Fruit fly (Drosophila melanogaster): Measurements from ENCODE around the gene AnxB11.
A peak's percentile ranks its signal among the peaks of the same experiment; 100 is the strongest.

Gene AnxB11

DNA sequence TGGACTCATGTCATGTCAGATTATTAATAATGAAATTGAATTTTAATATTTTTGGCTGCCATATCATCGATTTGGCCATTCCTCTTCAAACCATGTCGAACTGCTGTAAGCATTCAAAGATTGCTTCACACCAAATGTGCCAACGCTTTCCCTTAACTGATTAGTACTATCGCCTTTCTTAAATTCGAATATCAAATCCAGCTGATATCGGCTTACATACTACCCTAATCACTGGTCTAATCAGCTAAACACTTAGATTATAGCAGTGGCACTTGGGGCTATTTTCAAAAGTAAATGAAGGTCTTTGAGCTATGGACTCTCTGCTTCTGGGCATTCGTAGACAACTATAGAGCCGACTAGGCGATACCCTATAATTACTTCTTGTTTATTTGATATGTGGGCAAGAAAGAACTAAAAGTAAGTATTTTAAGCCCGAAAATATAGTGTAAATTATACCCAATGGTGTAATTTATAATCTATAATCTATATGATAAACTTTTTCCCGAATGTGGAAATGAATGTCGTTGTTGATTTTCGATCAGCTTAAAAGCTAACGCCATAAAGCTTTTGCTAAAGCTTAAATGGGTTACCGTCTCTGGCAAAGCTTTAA is 18.1 kb downstream of the AnxB11 start (continued):
- TF ChIP-seq Camta (GFP tag; optimal IDR thresholded peaks at IDR 0.05): peak; percentile 56
- TF ChIP-seq Dbx (GFP tag; IDR thresholded peaks at IDR 0.05): peak; percentile 71; the same call in 2 of the 3 replicates
- TF ChIP-seq CG3407 (GFP tag; optimal IDR thresholded peaks at IDR 0.05): peak; percentile 38
- TF ChIP-seq zf30C (GFP tag; optimal IDR thresholded peaks at IDR 0.05): no peak
- TF ChIP-seq Opbp (GFP tag; IDR thresholded peaks at IDR 0.05; ENCODE audit: partially characterized antibody): no peak
- no peak for TF ChIP-seq sqz (GFP tag; optimal IDR thresholded peaks at IDR 0.05)
- peak; percentile 63 for TF ChIP-seq CG12104 (GFP tag; optimal IDR thresholded peaks at IDR 0.05)
- TF ChIP-seq CG11456 (GFP tag; IDR thresholded peaks at IDR 0.05): peak; percentile 76
- peak; percentile 83 for TF ChIP-seq CG7556 (GFP tag; optimal IDR thresholded peaks at IDR 0.05)
- TF ChIP-seq lola (GFP tag; optimal IDR thresholded peaks at IDR 0.05): no peak
- TF ChIP-seq ham (GFP tag; IDR thresholded peaks at IDR 0.05): no peak
- no peak for TF ChIP-seq hbn (GFP tag; IDR thresholded peaks at IDR 0.05; ENCODE audit: partially characterized antibody)
- TF ChIP-seq slp2 (GFP tag; optimal IDR thresholded peaks at IDR 0.05): peak; percentile 23
- TF ChIP-seq nerfin-1 (tag; optimal IDR thresholded peaks at IDR 0.05): peak; percentile 38
- peak; percentile 88 for TF ChIP-seq Sox102F (GFP tag; optimal IDR thresholded peaks at IDR 0.05)
- no peak for TF ChIP-seq CG11504 (tag; optimal IDR thresholded peaks at IDR 0.05)
- TF ChIP-seq CG6272 (GFP tag; IDR thresholded peaks at IDR 0.05): peak; percentile 60; the same call in 1 of the 2 replicates
- TF ChIP-seq NC2α (GFP tag; optimal IDR thresholded peaks at IDR 0.05): no peak
- TF ChIP-seq ATbp (GFP tag; optimal IDR thresholded peaks at IDR 0.05): peak; percentile 75
- peak; percentile 63 for TF ChIP-seq Abd-B (GFP tag; optimal IDR thresholded peaks at IDR 0.05)
- TF ChIP-seq CG32767 (GFP tag; IDR thresholded peaks at IDR 0.05): peak; percentile 76
- TF ChIP-seq Blimp-1 (GFP tag; optimal IDR thresholded peaks at IDR 0.05): no peak
- peak; percentile 85 for TF ChIP-seq Fer1 (GFP tag; optimal IDR thresholded peaks at IDR 0.05)
- TF ChIP-seq wek (GFP tag; optimal IDR thresholded peaks at IDR 0.05): no peak
- no peak for TF ChIP-seq tap (tag; optimal IDR thresholded peaks at IDR 0.05)
- no peak for TF ChIP-seq fru (optimal IDR thresholded peaks at IDR 0.05)
- peak; percentile 65 for TF ChIP-seq CG43689 (GFP tag; IDR thresholded peaks at IDR 0.05)
- peak; percentile 90 for TF ChIP-seq CG7839 (tag; optimal IDR thresholded peaks at IDR 0.05)
- no peak for TF ChIP-seq Sox100B (GFP tag; optimal IDR thresholded peaks at IDR 0.05)
- TF ChIP-seq B-H1 (GFP tag; IDR thresholded peaks at IDR 0.05): peak; percentile 64; the same call in 2 of the 3 replicates
- peak; percentile 67 for TF ChIP-seq org-1 (GFP tag; optimal IDR thresholded peaks at IDR 0.05)
- no peak for TF ChIP-seq dan (GFP tag; IDR thresholded peaks at IDR 0.05)
- no peak for TF ChIP-seq pfk (GFP tag; optimal IDR thresholded peaks at IDR 0.05)
- TF ChIP-seq corto (GFP tag; optimal IDR thresholded peaks at IDR 0.05): peak; percentile 44
- peak; percentile 28; the same call in 2 of the 3 replicates for TF ChIP-seq zfh1 (GFP tag; IDR thresholded peaks at IDR 0.05)
- peak; percentile 85 for TF ChIP-seq slbo (GFP tag; IDR thresholded peaks at IDR 0.05)
- peak; percentile 94 for TF ChIP-seq grn (GFP tag; optimal IDR thresholded peaks at IDR 0.05)
- no peak for TF ChIP-seq Neu2 (GFP tag; optimal IDR thresholded peaks at IDR 0.05; ENCODE audit: borderline replicate concordance)
- TF ChIP-seq Gug (GFP tag; IDR thresholded peaks at IDR 0.05): peak; percentile 46; the same call in 1 of the 4 replicates
- TF ChIP-seq sens (GFP tag): peak; percentile 92
- no peak for TF ChIP-seq CG31388 (GFP tag; optimal IDR thresholded peaks at IDR 0.05)
- TF ChIP-seq CG7357 (GFP tag; IDR thresholded peaks at IDR 0.05): peak; percentile 67; the same call in 2 of the 3 replicates
- 0 out of 2 replicates have a peak, but pooled peaks have one; percentile 11 for TF ChIP-seq CG4404 (GFP tag; IDR thresholded peaks at IDR 0.05)
- peak; percentile 47 for TF ChIP-seq CG31365 (tag; optimal IDR thresholded peaks at IDR 0.05)
- TF ChIP-seq Ptx1 (GFP tag; IDR thresholded peaks at IDR 0.05): peak; percentile 81
- TF ChIP-seq sc (optimal IDR thresholded peaks at IDR 0.05): no peak
- no peak for TF ChIP-seq sc (GFP tag; optimal IDR thresholded peaks at IDR 0.05)
- no peak for TF ChIP-seq Dref (GFP tag; IDR thresholded peaks at IDR 0.05)
- TF ChIP-seq CG11560 (tag; IDR thresholded peaks at IDR 0.05): no peak
- peak; percentile 55 for TF ChIP-seq CG9437 (GFP tag; optimal IDR thresholded peaks at IDR 0.05)
- TF ChIP-seq CG11085 (GFP tag; IDR thresholded peaks at IDR 0.05): peak; percentile 44; the same call in 1 of the 2 replicates

Data from whole organism, embryonic.